Worm (Caenorhabditis elegans) whole organism, mixed stage, embryonic: Measurements from ENCODE around the gene C45G9.11.

ENCODE experiments used
- M03D4.4 ChIP-seq: sonication (generic microtip); optimal IDR thresholded peaks from 2 replicates; lab custom pipeline; 2017; ENCODE audit warnings: mild to moderate bottlenecking, missing genetic modification characterization, missing compliant biosample characterization
- bed-3 ChIP-seq: fragments of 200-800 bp; sonication (Bioruptor generic); optimal IDR thresholded peaks from 3 replicates; lab custom pipeline; 2018; ENCODE audit warnings: mild to moderate bottlenecking, missing genetic modification characterization, moderate library complexity, missing compliant biosample characterization
- blmp-1 ChIP-seq: fragments of 150-350 bp; optimal IDR thresholded peaks from 2 replicates; lab custom pipeline; 2014; ENCODE audit warnings: missing biosample characterization, missing genetic modification characterization
- ceh-39 ChIP-seq: fragments of 150-350 bp; optimal IDR thresholded peaks from 2 replicates; lab custom pipeline; 2014; ENCODE audit warnings: missing biosample characterization, missing genetic modification characterization
- ceh-43 ChIP-seq: fragments of 200-800 bp; sonication (Bioruptor generic); optimal IDR thresholded peaks from 2 replicates; lab custom pipeline; 2018; ENCODE audit warnings: mild to moderate bottlenecking, missing genetic modification characterization, moderate library complexity, missing compliant biosample characterization
- ces-1 ChIP-seq: fragments of 150-350 bp; optimal IDR thresholded peaks from 2 replicates; lab custom pipeline; 2014; ENCODE audit warnings: missing biosample characterization, missing genetic modification reagents, missing genetic modification characterization
- elt-1 ChIP-seq: sonication (generic microtip); optimal IDR thresholded peaks from 2 replicates; lab custom pipeline; 2017; ENCODE audit warnings: missing genetic modification characterization, mild to moderate bottlenecking, missing compliant biosample characterization, antibody characterized with exemption, moderate library complexity, borderline replicate concordance; ENCODE audit not compliant: insufficient read depth
- elt-3 ChIP-seq: fragments of 150-350 bp; optimal IDR thresholded peaks from 2 replicates; lab custom pipeline; 2014; ENCODE audit warnings: missing biosample characterization, missing genetic modification characterization
- flh-1 ChIP-seq: fragments of 200-800 bp; sonication (Bioruptor generic); optimal IDR thresholded peaks from 2 replicates; lab custom pipeline; 2018; ENCODE audit warnings: mild to moderate bottlenecking, missing genetic modification characterization, moderate library complexity, missing compliant biosample characterization
- ham-2 ChIP-seq: fragments of 200-800 bp; sonication (Bioruptor generic); optimal IDR thresholded peaks from 2 replicates; lab custom pipeline; 2018; ENCODE audit warnings: mild to moderate bottlenecking, missing genetic modification characterization, missing compliant biosample characterization
- hlh-1 ChIP-seq: fragments of 150-350 bp; optimal IDR thresholded peaks from 2 replicates; lab custom pipeline; 2014; ENCODE audit warnings: missing biosample characterization, missing genetic modification reagents, missing genetic modification characterization
- lin-13 ChIP-seq: fragments of 150-350 bp; optimal IDR thresholded peaks from 2 replicates; lab custom pipeline; 2014; ENCODE audit warnings: missing biosample characterization, missing genetic modification characterization
- lin-32 ChIP-seq: fragments of 200-800 bp; sonication (Bioruptor generic); optimal IDR thresholded peaks from 2 replicates; lab custom pipeline; 2018; ENCODE audit warnings: mild to moderate bottlenecking, missing genetic modification characterization, missing compliant biosample characterization
- lsy-2 ChIP-seq: fragments of 150-350 bp; optimal IDR thresholded peaks from 2 replicates; lab custom pipeline; 2014; ENCODE audit warnings: missing biosample characterization, missing genetic modification characterization
- mab-5 ChIP-seq: fragments of 150-350 bp; optimal IDR thresholded peaks from 2 replicates; lab custom pipeline; 2014; ENCODE audit warnings: missing biosample characterization, missing genetic modification characterization
- mep-1 ChIP-seq: fragments of 150-350 bp; optimal IDR thresholded peaks from 2 replicates; lab custom pipeline; 2017; ENCODE audit warnings: missing biosample characterization, missing genetic modification reagents, missing genetic modification characterization, inconsistent platforms
- mls-2 ChIP-seq: sonication (generic microtip); optimal IDR thresholded peaks from 2 replicates; lab custom pipeline; 2016; ENCODE audit warnings: mild to moderate bottlenecking, missing genetic modification characterization, moderate library complexity, missing compliant biosample characterization
- nhr-12 ChIP-seq: fragments of 150-350 bp; optimal IDR thresholded peaks from 2 replicates; lab custom pipeline; 2014; ENCODE audit warnings: missing biosample characterization, missing genetic modification characterization
- nhr-2 ChIP-seq: fragments of 150-350 bp; optimal IDR thresholded peaks from 2 replicates; lab custom pipeline; 2014; ENCODE audit warnings: missing biosample characterization, missing genetic modification characterization
- nhr-237 ChIP-seq: fragments of 150-350 bp; optimal IDR thresholded peaks from 2 replicates; lab custom pipeline; 2014; ENCODE audit warnings: missing biosample characterization, missing genetic modification characterization
- nhr-28 ChIP-seq: fragments of 150-350 bp; optimal IDR thresholded peaks from 2 replicates; lab custom pipeline; 2014; ENCODE audit warnings: missing biosample characterization, missing genetic modification characterization
- nhr-76 ChIP-seq: sonication (generic microtip); optimal IDR thresholded peaks from 2 replicates; lab custom pipeline; 2017; ENCODE audit warnings: missing biosample characterization, missing genetic modification characterization
- sem-2 ChIP-seq: fragments of 200-800 bp; sonication (Bioruptor generic); optimal IDR thresholded peaks from 2 replicates; lab custom pipeline; 2018; ENCODE audit warnings: mild to moderate bottlenecking, missing genetic modification characterization, missing compliant biosample characterization
- snpc-4 ChIP-seq: fragments of 150-350 bp; optimal IDR thresholded peaks from 2 replicates; lab custom pipeline; 2014; ENCODE audit warnings: missing biosample characterization, missing genetic modification characterization
- sptf-1 ChIP-seq: sonication (generic microtip); optimal IDR thresholded peaks from 2 replicates; lab custom pipeline; 2017; ENCODE audit warnings: mild to moderate bottlenecking, missing genetic modification characterization, moderate library complexity, missing compliant biosample characterization
- tbx-8 ChIP-seq: fragments of 200-800 bp; sonication (Bioruptor generic); optimal IDR thresholded peaks from 2 replicates; lab custom pipeline; 2018; ENCODE audit warnings: mild to moderate bottlenecking, missing genetic modification characterization, moderate library complexity, missing compliant biosample characterization
- unc-120 ChIP-seq: sonication (generic microtip); optimal IDR thresholded peaks from 2 replicates; lab custom pipeline; 2017; ENCODE audit warnings: missing genetic modification characterization, missing compliant biosample characterization; ENCODE audit not compliant: poor library complexity, severe bottlenecking
- unc-39 ChIP-seq: fragments of 150-350 bp; optimal IDR thresholded peaks from 2 replicates; lab custom pipeline; 2014; ENCODE audit warnings: missing biosample characterization, missing genetic modification characterization
- unc-62 ChIP-seq: fragments of 150-350 bp; optimal IDR thresholded peaks from 2 replicates; lab custom pipeline; 2014; ENCODE audit warnings: missing biosample characterization, missing genetic modification reagents, missing genetic modification characterization
- zip-8 ChIP-seq: fragments of 150-350 bp; optimal IDR thresholded peaks from 2 replicates; lab custom pipeline; 2014; ENCODE audit warnings: missing biosample characterization, missing genetic modification characterization
- ztf-11 ChIP-seq: fragments of 150-350 bp; optimal IDR thresholded peaks from 2 replicates; lab custom pipeline; 2014; ENCODE audit warnings: missing biosample characterization, missing genetic modification characterization

The C45G9.11 gene

ce11 chrIII:5080700-5081572, 12.4 kb upstream of the C45G9.11 start (continued):
- TF ChIP-seq zip-8 (tag; lab: Kevin White, UChicago) = no peak
- peak; percentile 48 for TF ChIP-seq ztf-11 (tag; lab: Kevin White, UChicago)
- peak; percentile 79 for TF ChIP-seq M03D4.4
- no peak for TF ChIP-seq unc-39 (tag; lab: Kevin White, UChicago)

- TF ChIP-seq tbx-8 (GFP tag; lab: Kevin White, UChicago) = no peak
- no peak for TF ChIP-seq ces-1
- no peak for TF ChIP-seq mep-1 (tag; lab: Kevin White, UChicago)
- TF ChIP-seq nhr-2 (tag; lab: Kevin White, UChicago) = no peak
- TF ChIP-seq sem-2 (GFP tag; lab: Kevin White, UChicago) = no peak
- TF ChIP-seq ceh-39 = no peak
These were observed 9.5 kb upstream of the C45G9.11 start for ce11 chrIII:5078062-5078461.

- TF ChIP-seq ztf-11 (tag; lab: Kevin White, UChicago) (no peak), mls-2 (no peak), snpc-4 (tag; lab: Kevin White, UChicago) (no peak), lin-13 (tag; lab: Kevin White, UChicago) (no peak), lsy-2 (tag; lab: Kevin White, UChicago) (no peak), M03D4.4 (no peak), hlh-1 (tag; lab: Kevin White, UChicago) (no peak), nhr-12 (tag; lab: Kevin White, UChicago) (no peak), mab-5 (tag; lab: Kevin White, UChicago) (no peak), sptf-1 (no peak), ces-1 (no peak), ceh-39 (no peak), nhr-28 (tag; lab: Kevin White, UChicago) (no peak), unc-120 (tag; lab: Kevin White, UChicago) (no peak), sem-2 (GFP tag; lab: Kevin White, UChicago) (no peak), flh-1 (GFP tag; lab: Kevin White, UChicago) (no peak), ceh-43 (GFP tag; lab: Kevin White, UChicago) (no peak), zip-8 (tag; lab: Kevin White, UChicago) (no peak), nhr-2 (tag; lab: Kevin White, UChicago) (no peak), unc-62 (no peak)
These were observed 8.8 kb upstream of the C45G9.11 start, which contains the start of gene alh-1 for ce11 chrIII:5077150-5077814. Gene alh-1 (plus strand): TSS chrIII:5077764.

- no peak for TF ChIP-seq nhr-76
- TF ChIP-seq lin-13 (tag; lab: Kevin White, UChicago) = no peak
- no peak for TF ChIP-seq lin-32
- TF ChIP-seq tbx-8 (GFP tag; lab: Kevin White, UChicago) = no peak
- no peak for TF ChIP-seq ceh-39
- no peak for TF ChIP-seq nhr-237 (tag; lab: Kevin White, UChicago)
- TF ChIP-seq M03D4.4 = no peak
These were observed 8.0 kb upstream of the C45G9.11 start for ce11 chrIII:5076569-5076968.

ce11 chrIII:5074398-5074797, 5.9 kb upstream of the C45G9.11 start, which contains the start of gene ttbk-6:
Gene ttbk-6 (plus strand): TSS chrIII:5074698.
- no peak for TF ChIP-seq blmp-1
- no peak for TF ChIP-seq ham-2 (GFP tag; lab: Kevin White, UChicago)
- no peak for TF ChIP-seq nhr-12 (tag; lab: Kevin White, UChicago)
- no peak for TF ChIP-seq sptf-1
- TF ChIP-seq ceh-43 (GFP tag; lab: Kevin White, UChicago) = no peak
- TF ChIP-seq snpc-4 (tag; lab: Kevin White, UChicago) = no peak
- TF ChIP-seq mls-2 = no peak

ce11 chrIII:5071509-5071908, 3.0 kb upstream of the C45G9.11 start, which contains the start of gene C45G9.12:
Gene C45G9.12 (minus strand): TSS chrIII:5071609.
- no peak for TF ChIP-seq elt-3 (tag; lab: Kevin White, UChicago)
- no peak for TF ChIP-seq mab-5 (tag; lab: Kevin White, UChicago)
- TF ChIP-seq bed-3 (GFP tag; lab: Kevin White, UChicago) = no peak
- no peak for TF ChIP-seq nhr-2 (tag; lab: Kevin White, UChicago)
- TF ChIP-seq elt-1 (tag; lab: Kevin White, UChicago) = no peak
- TF ChIP-seq nhr-28 (tag; lab: Kevin White, UChicago) = no peak
- TF ChIP-seq ztf-11 (tag; lab: Kevin White, UChicago) = no peak
- TF ChIP-seq nhr-12 (tag; lab: Kevin White, UChicago) = no peak
- TF ChIP-seq sptf-1 = no peak
- no peak for TF ChIP-seq snpc-4 (tag; lab: Kevin White, UChicago)
- no peak for TF ChIP-seq unc-120 (tag; lab: Kevin White, UChicago)
